Fruit fly (Drosophila melanogaster) whole organism, embryonic: Measurements from ENCODE around the gene Fer3HCH.
A peak's percentile ranks its signal among the peaks of the same experiment; 100 is the strongest.

ENCODE experiments used
- Asciz ChIP-seq: fragments of 200-800 bp; sonication (Bioruptor generic); optimal IDR thresholded peaks from 2 replicates; lab custom pipeline; 2017; ENCODE audit warnings: missing biosample characterization, mild to moderate bottlenecking, missing genetic modification characterization, missing genetic modification reagents
- Atf6 ChIP-seq: fragments of 200-800 bp; sonication (Bioruptor generic); IDR thresholded peaks from 2 replicates; pipeline ENCODE4 v1.3.6; 2022; ENCODE audit warnings: missing biosample characterization, missing genetic modification characterization
- CG11247 ChIP-seq: fragments of 200-800 bp; sonication (Bioruptor generic); IDR thresholded peaks from 2 replicates; pipeline ENCODE4 v1.3.6; 2022; ENCODE audit warnings: missing biosample characterization, missing genetic modification characterization
- CG12744 ChIP-seq: fragments of 200-800 bp; sonication (Bioruptor generic); optimal IDR thresholded peaks from 2 replicates; lab custom pipeline; 2016; ENCODE audit warnings: missing biosample characterization, missing genetic modification characterization
- CG13296 ChIP-seq: fragments of 200-800 bp; sonication (Bioruptor generic); optimal IDR thresholded peaks from 3 replicates; lab custom pipeline; 2018; ENCODE audit warnings: missing biosample characterization, mild to moderate bottlenecking, missing genetic modification characterization
- CG13424 ChIP-seq: fragments of 200-800 bp; sonication (Bioruptor generic); optimal IDR thresholded peaks from 2 replicates; lab custom pipeline; 2019; ENCODE audit warnings: missing biosample characterization, mild to moderate bottlenecking, missing genetic modification characterization, moderate library complexity
- CG14710 ChIP-seq: fragments of 200-800 bp; sonication (Bioruptor generic); optimal IDR thresholded peaks from 3 replicates; lab custom pipeline; 2019; ENCODE audit warnings: missing biosample characterization, mild to moderate bottlenecking, missing genetic modification characterization, moderate library complexity
- CG18619 ChIP-seq: fragments of 200-800 bp; sonication (Bioruptor generic); optimal IDR thresholded peaks from 3 replicates; lab custom pipeline; 2017; ENCODE audit warnings: missing biosample characterization, mild to moderate bottlenecking, missing genetic modification characterization
- CG2712 ChIP-seq: fragments of 200-800 bp; optimal IDR thresholded peaks from 3 replicates; lab custom pipeline; 2019; ENCODE audit warnings: missing biosample characterization, mild to moderate bottlenecking, missing genetic modification characterization, moderate library complexity
- CG30431 ChIP-seq: fragments of 200-800 bp; sonication (Bioruptor generic); optimal IDR thresholded peaks from 2 replicates; lab custom pipeline; 2017; ENCODE audit warnings: missing biosample characterization, missing genetic modification characterization
- CG31441 ChIP-seq: fragments of 200-800 bp; sonication (Bioruptor generic); IDR thresholded peaks from 2 replicates; pipeline ENCODE4 v1.3.6; 2022; ENCODE audit warnings: missing biosample characterization, missing genetic modification characterization
- CG32532 ChIP-seq: fragments of 200-800 bp; sonication (Bioruptor generic); IDR thresholded peaks from 2 replicates; pipeline ENCODE4 v1.3.6; 2022; ENCODE audit warnings: missing biosample characterization, missing genetic modification characterization
- CG4707 ChIP-seq: fragments of 200-800 bp; sonication (Bioruptor generic); optimal IDR thresholded peaks from 2 replicates; lab custom pipeline; 2018; ENCODE audit warnings: missing biosample characterization, mild to moderate bottlenecking, missing genetic modification characterization, moderate library complexity
- CG4730 ChIP-seq: fragments of 200-800 bp; sonication (Bioruptor generic); IDR thresholded peaks from 2 replicates; pipeline ENCODE4 v1.3.6; 2022; ENCODE audit warnings: missing biosample characterization, missing genetic modification characterization
- CG7987 ChIP-seq: fragments of 200-800 bp; sonication (Bioruptor generic); optimal IDR thresholded peaks from 2 replicates; lab custom pipeline; 2018; ENCODE audit warnings: missing biosample characterization, mild to moderate bottlenecking, missing genetic modification characterization, moderate library complexity
- CG8281 ChIP-seq: fragments of 200-800 bp; sonication (Bioruptor generic); optimal IDR thresholded peaks from 2 replicates; lab custom pipeline; 2018; ENCODE audit warnings: missing biosample characterization, mild to moderate bottlenecking, missing genetic modification characterization, moderate library complexity
- CG9817 ChIP-seq: fragments of 200-800 bp; sonication (Bioruptor generic); optimal IDR thresholded peaks from 2 replicates; lab custom pipeline; 2018; ENCODE audit warnings: missing biosample characterization, mild to moderate bottlenecking, missing genetic modification characterization, moderate library complexity
- D ChIP-seq, 2 experiments: fragments of 200-800 bp in 1 of 2; fragments of >200 bp in 1 of 2; sonication (Bioruptor generic) in 1 of 2; optimal IDR thresholded peaks; 2 replicates in 1 of 2; 3 replicates in 1 of 2; lab custom pipeline; 2017; ENCODE audit warnings: mild to moderate bottlenecking in 1 of 2, missing biosample characterization in 1 of 2, missing genetic modification characterization in 1 of 2, missing genetic modification reagents in 1 of 2
- Dp ChIP-seq: fragments of 200-800 bp; sonication (Bioruptor generic); optimal IDR thresholded peaks from 2 replicates; lab custom pipeline; 2018; ENCODE audit warnings: missing biosample characterization, mild to moderate bottlenecking, missing genetic modification characterization, moderate library complexity
- E2f2 ChIP-seq: fragments of 200-800 bp; sonication (Bioruptor generic); IDR thresholded peaks from 2 replicates; pipeline ENCODE4 v1.3.6; 2022; ENCODE audit warnings: missing biosample characterization, missing genetic modification characterization
- HLH3B ChIP-seq: fragments of 200-800 bp; sonication (Bioruptor generic); IDR thresholded peaks from 2 replicates; pipeline ENCODE4 v1.3.6; 2022; ENCODE audit warnings: missing biosample characterization, missing genetic modification characterization
- HmgZ ChIP-seq: fragments of 200-800 bp; sonication (Bioruptor generic); optimal IDR thresholded peaks from 2 replicates; lab custom pipeline; 2018; ENCODE audit warnings: missing biosample characterization, mild to moderate bottlenecking, missing genetic modification characterization
- Mes4 ChIP-seq: fragments of 200-800 bp; sonication (Bioruptor generic); optimal IDR thresholded peaks from 2 replicates; lab custom pipeline; 2016; ENCODE audit warnings: missing biosample characterization, missing genetic modification characterization
- NFAT ChIP-seq: fragments of 200-800 bp; sonication (Bioruptor generic); IDR thresholded peaks from 2 replicates; pipeline ENCODE4 v1.3.6; 2022; ENCODE audit warnings: missing biosample characterization, missing genetic modification characterization
- Six4 ChIP-seq: fragments of 200-800 bp; sonication (Bioruptor generic); optimal IDR thresholded peaks from 2 replicates; lab custom pipeline; 2016; ENCODE audit warnings: missing biosample characterization, missing genetic modification characterization
- Sox102F ChIP-seq: fragments of 200-800 bp; sonication (Bioruptor generic); optimal IDR thresholded peaks from 2 replicates; lab custom pipeline; 2018; ENCODE audit warnings: missing biosample characterization, mild to moderate bottlenecking, missing genetic modification characterization, moderate library complexity
- Spps ChIP-seq: fragments of 200-800 bp; sonication (Bioruptor generic); optimal IDR thresholded peaks from 2 replicates; lab custom pipeline; 2018; ENCODE audit warnings: missing biosample characterization, mild to moderate bottlenecking, missing genetic modification characterization
- Stat92E ChIP-seq, 3 experiments: fragments of >200 bp in 2 of 3; fragments of 200-800 bp in 1 of 3; sonication (Bioruptor generic) in 1 of 3; optimal IDR thresholded peaks; 2 replicates each; lab custom pipeline; 2017 to 2019; ENCODE audit warnings: missing biosample characterization in 3 of 3, missing genetic modification characterization in 3 of 3, mild to moderate bottlenecking in 1 of 3, moderate library complexity in 1 of 3
- Usf ChIP-seq: fragments of 200-800 bp; sonication (Bioruptor generic); optimal IDR thresholded peaks from 2 replicates; lab custom pipeline; 2017; ENCODE audit warnings: missing genotype, missing biosample characterization, missing genetic modification characterization
- Vsx1 ChIP-seq: fragments of 200-800 bp; sonication (Bioruptor generic); optimal IDR thresholded peaks from 2 replicates; lab custom pipeline; 2017; ENCODE audit warnings: missing biosample characterization, mild to moderate bottlenecking, missing genetic modification characterization, missing genetic modification reagents
- amos ChIP-seq: fragments of 200-800 bp; sonication (Bioruptor generic); IDR thresholded peaks from 2 replicates; pipeline ENCODE4 v1.3.6; 2022; ENCODE audit warnings: missing biosample characterization, missing genetic modification characterization; ENCODE audit not compliant: partially characterized antibody
- ap ChIP-seq: fragments of 200-800 bp; sonication (Bioruptor generic); IDR thresholded peaks from 2 replicates; pipeline ENCODE4 v1.3.6; 2022; ENCODE audit warnings: missing biosample characterization, missing genetic modification characterization
- ash1 ChIP-seq: fragments of 200-800 bp; sonication (Bioruptor generic); optimal IDR thresholded peaks from 2 replicates; lab custom pipeline; 2018; ENCODE audit warnings: missing biosample characterization, mild to moderate bottlenecking, missing genetic modification characterization
- cad ChIP-seq: fragments of >200 bp; optimal IDR thresholded peaks from 2 replicates; lab custom pipeline; 2017; ENCODE audit warnings: missing biosample characterization, missing genetic modification characterization
- cwo ChIP-seq: fragments of 200-800 bp; sonication (Bioruptor generic); optimal IDR thresholded peaks from 3 replicates; lab custom pipeline; 2017; ENCODE audit warnings: missing biosample characterization, missing genetic modification characterization, mild to moderate bottlenecking, moderate library complexity, missing genetic modification reagents
- dmrt11E ChIP-seq: fragments of 200-800 bp; sonication (Bioruptor generic); optimal IDR thresholded peaks from 3 replicates; lab custom pipeline; 2018; ENCODE audit warnings: missing biosample characterization, mild to moderate bottlenecking, missing genetic modification characterization, moderate library complexity
- en ChIP-seq: fragments of 200-800 bp; sonication (Bioruptor generic); optimal IDR thresholded peaks from 2 replicates; lab custom pipeline; 2016; ENCODE audit warnings: missing biosample characterization, missing genetic modification characterization
- fd96Cb ChIP-seq: fragments of 200-800 bp; sonication (Bioruptor generic); optimal IDR thresholded peaks from 2 replicates; lab custom pipeline; 2018; ENCODE audit warnings: missing biosample characterization, mild to moderate bottlenecking, missing genetic modification characterization, moderate library complexity
- gcm ChIP-seq: fragments of 200-800 bp; sonication (Bioruptor generic); optimal IDR thresholded peaks from 2 replicates; lab custom pipeline; 2019; ENCODE audit warnings: missing biosample characterization, mild to moderate bottlenecking, missing genetic modification characterization, moderate library complexity
- gsb ChIP-seq: fragments of 200-800 bp; sonication (Bioruptor generic); IDR thresholded peaks from 2 replicates; pipeline ENCODE4 v1.3.6; 2022; ENCODE audit warnings: missing biosample characterization, missing genetic modification characterization
- hb ChIP-seq: fragments of 200-800 bp; sonication (Bioruptor generic); IDR thresholded peaks from 3 replicates; pipeline ENCODE4 v1.3.6; 2022; ENCODE audit warnings: missing biosample characterization, missing genetic modification characterization; ENCODE audit not compliant: partially characterized antibody
- lilli ChIP-seq: fragments of 200-800 bp; sonication (Bioruptor generic); optimal IDR thresholded peaks from 3 replicates; lab custom pipeline; 2016; ENCODE audit warnings: missing biosample characterization, missing genetic modification characterization
- ranshi ChIP-seq: fragments of 200-800 bp; sonication (Bioruptor generic); IDR thresholded peaks from 2 replicates; pipeline ENCODE4 v1.3.6; 2022; ENCODE audit warnings: missing biosample characterization, missing genetic modification characterization
- salm ChIP-seq: fragments of 200-800 bp; sonication (Bioruptor generic); optimal IDR thresholded peaks from 2 replicates; lab custom pipeline; 2018; ENCODE audit warnings: missing biosample characterization, mild to moderate bottlenecking, missing genetic modification characterization
- slbo ChIP-seq: fragments of 200-800 bp; sonication (Bioruptor generic); IDR thresholded peaks from 2 replicates; pipeline ENCODE4 v1.3.6; 2022; ENCODE audit warnings: missing biosample characterization, missing genetic modification characterization
- tap ChIP-seq: fragments of 200-800 bp; optimal IDR thresholded peaks from 3 replicates; lab custom pipeline; 2019; ENCODE audit warnings: missing biosample characterization, mild to moderate bottlenecking, missing genetic modification characterization, moderate library complexity
- trh ChIP-seq: fragments of 200-800 bp; sonication (Bioruptor generic); optimal IDR thresholded peaks from 2 replicates; lab custom pipeline; 2016; ENCODE audit warnings: missing biosample characterization, missing genetic modification characterization
- ttk ChIP-seq: fragments of 200-800 bp; sonication (Bioruptor generic); IDR thresholded peaks from 2 replicates; pipeline ENCODE4 v2.1.2; 2022; ENCODE audit warnings: missing biosample characterization, missing genetic modification characterization
- usp ChIP-seq: fragments of >200 bp; optimal IDR thresholded peaks from 2 replicates; lab custom pipeline; 2017; ENCODE audit warnings: missing biosample characterization, missing genetic modification characterization
- zen ChIP-seq: fragments of 200-800 bp; sonication (Bioruptor generic); optimal IDR thresholded peaks from 3 replicates; lab custom pipeline; 2018; ENCODE audit warnings: missing biosample characterization, mild to moderate bottlenecking, missing genetic modification characterization, moderate library complexity

Gene Fer3HCH

DNA sequence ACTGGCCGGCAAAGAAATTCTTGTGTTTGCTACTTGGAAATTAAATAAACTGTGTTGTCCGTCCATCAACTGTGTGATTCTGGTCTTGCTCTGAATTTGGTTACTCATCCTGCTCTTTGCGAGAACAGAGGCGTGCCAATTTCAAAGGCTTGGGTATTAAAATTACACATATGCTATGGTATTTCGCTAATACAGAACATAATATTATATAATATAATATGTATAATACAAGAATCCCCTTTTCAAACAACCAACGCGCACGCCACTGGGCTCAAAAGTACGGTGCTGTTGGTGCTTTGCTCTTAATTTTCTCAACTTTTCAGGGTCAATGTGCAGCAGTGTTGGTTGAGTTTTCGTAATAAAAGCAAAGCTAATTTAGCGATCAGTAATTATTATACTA, 8.1 kb downstream of the Fer3HCH start (continued):
- TF ChIP-seq Vsx1 (GFP tag; lab: Kevin White, UChicago) (peak; percentile 52), en (GFP tag; lab: Kevin White, UChicago) (no peak), ttk (peak; percentile 74), ash1 (no peak), CG30431 (GFP tag; lab: Kevin White, UChicago) (peak; percentile 63), salm (peak; percentile 64), trh (GFP tag; lab: Kevin White, UChicago) (peak; percentile 5), ranshi (GFP tag; lab: Robert Waterston, UW) (peak; percentile 91), Spps (tag; lab: Kevin White, UChicago) (peak; percentile 39), NFAT (GFP tag; lab: Robert Waterston, UW) (peak; percentile 91), dmrt11E (tag; lab: Kevin White, UChicago) (peak; percentile 45), hb (GFP tag; lab: Robert Waterston, UW) (no peak), CG4730 (GFP tag; lab: Robert Waterston, UW) (peak; percentile 80), CG7987 (peak; percentile 54), Stat92E (GFP tag; optimal IDR thresholded peaks at IDR 0.05; lab: Kevin White, UChicago) (no peak), CG14710 (tag; lab: Kevin White, UChicago) (peak; percentile 44), CG13424 (peak; percentile 89), gsb (peak; percentile 81), Six4 (peak; percentile 57), CG2712 (tag; lab: Kevin White, UChicago) (peak; percentile 76), slbo (GFP tag; lab: Robert Waterston, UW) (peak; percentile 94), Dp (GFP tag; lab: Kevin White, UChicago) (no peak), E2f2 (GFP tag; lab: Robert Waterston, UW) (peak; percentile 71), Sox102F (GFP tag; lab: Kevin White, UChicago) (peak; percentile 82), tap (tag; lab: Kevin White, UChicago) (peak; percentile 80), usp (no peak), CG4707 (GFP tag; lab: Kevin White, UChicago) (peak; percentile 7), cad (GFP tag; lab: Kevin White, UChicago) (no peak), Mes4 (GFP tag; lab: Kevin White, UChicago) (no peak), fd96Cb (tag; lab: Kevin White, UChicago) (peak; percentile 74), Atf6 (GFP tag; lab: Robert Waterston, UW) (peak; percentile 84), CG13296 (GFP tag; lab: Kevin White, UChicago) (peak; percentile 88), Usf (GFP tag; lab: Kevin White, UChicago) (peak; percentile 63), ap (GFP tag; lab: Robert Waterston, UW) (peak; percentile 85), lilli (GFP tag; lab: Kevin White, UChicago) (peak; percentile 69), amos (no peak), CG11247 (GFP tag; lab: Robert Waterston, UW) (peak; percentile 85), CG32532 (GFP tag; lab: Robert Waterston, UW) (peak; percentile 94), Asciz (GFP tag; lab: Kevin White, UChicago) (peak; percentile 31), CG31441 (peak; percentile 81), CG8281 (tag; lab: Kevin White, UChicago) (peak; percentile 59), CG9817 (tag; lab: Kevin White, UChicago) (peak; percentile 92), CG12744 (GFP tag; lab: Kevin White, UChicago) (no peak), zen (tag; lab: Kevin White, UChicago) (peak; percentile 37), HmgZ (tag; lab: Kevin White, UChicago) (peak; percentile 84), D (optimal IDR thresholded peaks at IDR 0.05; lab: Kevin White, UChicago) (no peak), D (GFP tag; optimal IDR thresholded peaks at IDR 0.05; lab: Kevin White, UChicago) (peak; percentile 56), gcm (GFP tag; lab: Kevin White, UChicago) (peak; percentile 47), HLH3B (peak; percentile 85), CG18619 (peak; percentile 71), cwo (GFP tag; lab: Kevin White, UChicago) (peak; percentile 78)
